Worm (Caenorhabditis elegans): ENCODE measurements around the gene F31F4.17.

Gene F31F4.17

DNA sequence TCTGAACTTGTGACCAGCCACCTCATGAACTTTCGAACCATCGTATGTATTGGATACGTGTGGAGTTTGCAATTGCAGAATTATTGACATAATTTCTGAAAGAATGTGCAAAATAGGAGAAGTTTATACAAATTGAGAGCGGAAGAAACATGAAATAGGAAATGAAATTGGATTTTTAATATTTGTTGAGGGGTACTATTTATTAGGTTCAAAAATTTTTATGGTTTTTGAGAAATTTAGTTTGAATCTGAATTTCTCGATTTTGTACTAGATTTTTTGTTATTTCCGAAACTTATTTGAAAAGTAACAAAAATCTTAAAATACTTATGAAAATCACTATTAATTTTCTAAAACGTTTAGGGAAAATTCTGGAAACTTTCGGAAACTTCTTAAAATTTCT lies 31.6 kb downstream of the F31F4.17 start, which contains the start of gene F48G7.9:
Gene F48G7.9 (minus strand): TSS at position 101 of the 400 bp plus-strand sequence.
- TF ChIP-seq ama-1 (optimal IDR thresholded peaks at IDR 0.05) (no peak), npax-4 (tag; optimal IDR thresholded peaks at IDR 0.05) (no peak), C08G9.2 (tag; optimal IDR thresholded peaks at IDR 0.05) (no peak), F13H6.1 (tag; optimal IDR thresholded peaks at IDR 0.05) (no peak), ztf-16 (tag; optimal IDR thresholded peaks at IDR 0.05) (no peak), nhr-232 (tag; optimal IDR thresholded peaks at IDR 0.05) (no peak)

DNA sequence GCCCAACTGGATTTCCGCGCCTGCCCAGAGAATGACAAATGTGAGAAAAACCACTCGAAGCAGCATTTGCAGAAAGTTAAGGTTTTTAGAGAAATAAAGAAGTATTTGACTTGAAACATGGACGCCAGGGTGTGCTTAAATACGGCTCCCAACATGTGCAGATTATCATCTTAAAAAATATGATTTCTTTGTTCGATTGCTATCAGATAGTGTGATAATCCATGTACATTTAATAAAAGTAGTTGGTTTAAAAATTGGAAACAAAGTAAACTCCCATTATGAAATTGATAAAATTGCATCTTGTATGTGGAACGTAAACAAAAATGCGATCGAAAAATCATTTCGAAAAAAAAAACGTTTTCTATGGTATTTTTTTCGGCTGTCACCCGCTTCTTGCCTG lies 32.5 kb downstream of the F31F4.17 start, which contains the start of gene F48G7.8:
Gene F48G7.8 (minus strand): TSS at position 101 of the 400 bp plus-strand sequence.
- TF ChIP-seq che-1 (tag; optimal IDR thresholded peaks at IDR 0.05) (no peak), T23F11.4 (GFP tag; optimal IDR thresholded peaks at IDR 0.05) (no peak), pag-3 (tag; optimal IDR thresholded peaks at IDR 0.05; ENCODE audit: borderline replicate concordance) (no peak), ceh-31 (tag; optimal IDR thresholded peaks at IDR 0.05) (no peak), ref-2 (tag; optimal IDR thresholded peaks at IDR 0.05) (no peak), mec-3 (tag; optimal IDR thresholded peaks at IDR 0.05; ENCODE audit: borderline replicate concordance) (no peak), fax-1 (tag; optimal IDR thresholded peaks at IDR 0.05) (no peak), elt-4 (tag; optimal IDR thresholded peaks at IDR 0.05) (no peak), unc-86 (tag; optimal IDR thresholded peaks at IDR 0.05) (no peak), sox-4 (tag; optimal IDR thresholded peaks at IDR 0.05) (no peak), tbx-7 (tag; optimal IDR thresholded peaks at IDR 0.05) (no peak), ttx-3 (tag; optimal IDR thresholded peaks at IDR 0.05) (no peak), C08G9.2 (tag; optimal IDR thresholded peaks at IDR 0.05) (no peak), ceh-24 (tag; optimal IDR thresholded peaks at IDR 0.05) (no peak), pqm-1 (tag; optimal IDR thresholded peaks at IDR 0.05) (no peak), K09A11.1 (tag; optimal IDR thresholded peaks at IDR 0.05; ENCODE audit: insufficient read depth) (no peak)

DNA sequence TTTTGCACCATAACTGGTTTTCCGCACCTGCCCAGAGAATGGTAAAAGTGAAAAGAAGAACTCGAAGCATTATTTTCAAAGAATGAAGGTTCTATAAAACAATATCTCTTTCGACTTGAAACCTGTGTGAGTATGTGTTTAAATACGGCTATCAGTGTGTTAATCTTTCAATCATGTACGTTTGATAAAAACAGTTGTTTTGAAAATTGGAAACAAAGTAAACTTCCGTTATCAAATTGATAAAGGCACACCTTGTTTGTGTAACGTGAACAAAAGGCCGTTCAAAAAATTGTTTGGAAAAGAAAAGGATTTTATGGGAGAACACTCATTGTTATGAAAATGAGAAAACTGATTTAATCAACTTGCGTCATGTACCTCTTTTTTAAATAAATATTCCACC lies 33.8 kb downstream of the F31F4.17 start, which contains the start of gene F48G7.7:
Gene F48G7.7 (minus strand): TSS at position 101 of the 400 bp plus-strand sequence.
- TF ChIP-seq unc-86 (tag; optimal IDR thresholded peaks at IDR 0.05), result no peak
- TF ChIP-seq dmd-4 (tag; optimal IDR thresholded peaks at IDR 0.05; ENCODE audit: borderline replicate concordance), result no peak
- TF ChIP-seq ttx-3 (tag; optimal IDR thresholded peaks at IDR 0.05), result no peak
- no peak for TF ChIP-seq odd-2 (tag; optimal IDR thresholded peaks at IDR 0.05)

DNA sequence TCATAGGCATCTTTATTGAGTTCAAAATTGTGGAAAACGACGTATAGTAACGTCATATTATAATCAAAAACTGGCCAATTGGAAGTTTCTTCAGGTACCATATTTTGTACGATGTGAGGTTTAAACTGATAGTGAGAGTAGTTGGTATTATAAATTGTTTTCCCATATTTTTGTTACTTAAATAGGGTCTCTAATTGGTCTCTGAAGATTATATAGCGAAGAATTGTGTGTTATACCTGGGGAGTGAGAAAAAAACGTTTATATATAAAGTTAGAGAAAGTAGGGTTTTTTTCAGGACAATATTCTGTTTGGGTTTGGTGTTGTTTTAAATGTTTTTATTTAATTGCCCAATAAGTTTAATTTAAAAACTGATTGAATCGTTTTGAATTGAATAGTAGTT lies 35.2 kb downstream of the F31F4.17 start, which contains the start of gene srt-17:
Gene srt-17 (minus strand): TSS at position 101 of the 400 bp plus-strand sequence.
- TF ChIP-seq ref-2 (tag; optimal IDR thresholded peaks at IDR 0.05), result no peak
- no peak for TF ChIP-seq tbx-7 (tag; optimal IDR thresholded peaks at IDR 0.05)
- no peak for TF ChIP-seq ceh-22 (tag; optimal IDR thresholded peaks at IDR 0.05)

DNA sequence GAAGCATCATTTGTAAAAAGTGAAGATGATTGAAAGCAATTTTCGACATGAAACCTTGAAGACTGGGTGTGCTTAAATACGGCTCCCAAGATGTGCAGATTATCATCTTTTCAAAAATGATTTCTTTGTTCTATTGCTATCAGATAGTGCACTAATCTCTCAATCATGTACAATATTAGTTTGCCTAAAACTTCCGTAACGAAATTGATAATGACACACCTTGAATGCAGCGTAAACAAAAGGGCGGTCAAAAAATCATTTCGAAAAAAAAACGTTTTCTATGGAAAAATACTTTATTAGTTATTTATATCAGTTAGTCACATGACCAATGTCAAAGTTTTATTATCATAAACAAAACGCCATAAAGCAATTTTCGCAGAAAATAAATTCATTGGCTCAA lies 37.2 kb downstream of the F31F4.17 start, which contains the start of gene F48G7.5:
Gene F48G7.5 (minus strand): TSS at position 34 of the 400 bp plus-strand sequence.
- no peak for TF ChIP-seq hlh-8 (tag; optimal IDR thresholded peaks at IDR 0.05)
- TF ChIP-seq nhr-232 (tag; optimal IDR thresholded peaks at IDR 0.05), result no peak
- no peak for TF ChIP-seq dmd-4 (tag; optimal IDR thresholded peaks at IDR 0.05; ENCODE audit: borderline replicate concordance)
- TF ChIP-seq hlh-6 (tag; optimal IDR thresholded peaks at IDR 0.05), result no peak
- no peak for TF ChIP-seq pqm-1 (tag; optimal IDR thresholded peaks at IDR 0.05)
- TF ChIP-seq madf-2 (tag; optimal IDR thresholded peaks at IDR 0.05), result no peak
- no peak for TF ChIP-seq pha-4 (tag; optimal IDR thresholded peaks at IDR 0.05)
- TF ChIP-seq pha-2 (tag; optimal IDR thresholded peaks at IDR 0.05), result no peak
- TF ChIP-seq C38D4.7 (GFP tag; optimal IDR thresholded peaks at IDR 0.05), result no peak
- no peak for TF ChIP-seq ceh-6 (GFP tag; optimal IDR thresholded peaks at IDR 0.05)
- TF ChIP-seq pax-1 (tag; optimal IDR thresholded peaks at IDR 0.05), result no peak
- TF ChIP-seq fkh-10 (GFP tag; optimal IDR thresholded peaks at IDR 0.05), result no peak

DNA sequence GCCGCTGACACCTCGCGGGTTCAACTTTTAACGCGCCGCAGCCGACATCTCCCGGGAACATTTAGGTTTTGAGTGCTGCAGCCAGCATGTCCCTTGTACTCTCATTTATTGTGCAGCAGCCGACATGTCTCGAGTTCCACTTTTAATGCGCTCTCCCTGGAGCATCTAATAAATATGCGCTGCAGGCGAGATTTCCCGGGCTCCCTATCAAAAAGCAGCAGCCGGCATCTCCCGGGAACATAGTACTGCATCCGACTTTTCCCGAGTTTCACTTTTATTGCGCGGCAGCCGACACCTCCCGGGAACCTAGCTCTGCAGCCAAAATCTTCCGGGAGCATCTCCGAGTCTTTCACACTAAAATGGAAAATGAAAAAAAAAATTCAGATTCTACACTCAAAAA lies 39.1 kb downstream of the F31F4.17 start:
- TF ChIP-seq unc-55 (GFP tag; optimal IDR thresholded peaks at IDR 0.05), result no peak
- TF ChIP-seq pha-2 (tag; optimal IDR thresholded peaks at IDR 0.05), result no peak
- no peak for TF ChIP-seq hlh-13 (GFP tag; optimal IDR thresholded peaks at IDR 0.05)
- no peak for TF ChIP-seq Y22D7AL.16 (tag; optimal IDR thresholded peaks at IDR 0.05)
- no peak for TF ChIP-seq odd-2 (tag; optimal IDR thresholded peaks at IDR 0.05)

Data from whole organism, late embryonic.